Worm (Caenorhabditis elegans): ENCODE results near the gene srv-5.

srv-5 gene

ce11 chrX:4209131-4209530 lies 43.0 kb upstream of the srv-5 start (continued):
- TF ChIP-seq dpl-1 (GFP tag; optimal IDR thresholded peaks at IDR 0.05): no peak
- peak; percentile 95 for TF ChIP-seq zfh-2 (GFP tag; conservative IDR thresholded peaks at IDR 0.05)
- TF ChIP-seq sptf-2 (GFP tag; optimal IDR thresholded peaks at IDR 0.05): peak; percentile 43
- TF ChIP-seq attf-3 (GFP tag; conservative IDR thresholded peaks at IDR 0.05): 0 out of 2 replicates have a peak, but pooled peaks have one; percentile 21
- TF ChIP-seq zim-3 (tag; optimal IDR thresholded peaks at IDR 0.05): peak; percentile 71
- TF ChIP-seq him-1 (tag; optimal IDR thresholded peaks at IDR 0.05): peak; percentile 24
- peak; percentile 100 for TF ChIP-seq Y56A3A.18 (GFP tag; IDR thresholded peaks at IDR 0.05)
- peak; percentile 98 for TF ChIP-seq atf-7 (tag; optimal IDR thresholded peaks at IDR 0.05)
- peak; percentile 98 for TF ChIP-seq ZK185.1 (tag; optimal IDR thresholded peaks at IDR 0.05; ENCODE audit: poor library complexity, severe bottlenecking)
- no peak for TF ChIP-seq xnd-1 (tag; optimal IDR thresholded peaks at IDR 0.05)
- TF ChIP-seq lin-40 (tag; optimal IDR thresholded peaks at IDR 0.05): peak; percentile 100

ce11 chrX:4214643-4215042 lies 37.5 kb upstream of the srv-5 start:
- TF ChIP-seq zfh-2 (GFP tag; conservative IDR thresholded peaks at IDR 0.05): peak; percentile 72
- TF ChIP-seq B0336.3 (GFP tag; IDR thresholded peaks at IDR 0.05): no peak
- no peak for TF ChIP-seq mes-4 (tag; optimal IDR thresholded peaks at IDR 0.05)
- TF ChIP-seq T26A5.8 (tag; optimal IDR thresholded peaks at IDR 0.05): no peak
- TF ChIP-seq ztf-18 (tag; optimal IDR thresholded peaks at IDR 0.05): no peak
- peak; percentile 48; the same call in 1 of the 2 replicates for TF ChIP-seq hmg-1.2 (GFP tag; IDR thresholded peaks at IDR 0.05)
- no peak for TF ChIP-seq ztf-6 (GFP tag; IDR thresholded peaks at IDR 0.05)
- TF ChIP-seq cebp-1 (GFP tag; IDR thresholded peaks at IDR 0.05): peak; percentile 85
- peak; percentile 97 for TF ChIP-seq cebp-1 (tag; optimal IDR thresholded peaks at IDR 0.05)
- TF ChIP-seq sptf-2 (GFP tag; optimal IDR thresholded peaks at IDR 0.05): no peak
- TF ChIP-seq ztf-22 (GFP tag; optimal IDR thresholded peaks at IDR 0.05): no peak

- TF ChIP-seq hsf-1 (GFP tag; IDR thresholded peaks at IDR 0.05) (no peak), B0336.3 (GFP tag; IDR thresholded peaks at IDR 0.05) (peak; percentile 36; the same call in 1 of the 2 replicates), snpc-3.4 (tag; optimal IDR thresholded peaks at IDR 0.05) (no peak), D2030.7 (GFP tag; IDR thresholded peaks at IDR 0.05) (no peak), madf-8 (GFP tag; conservative IDR thresholded peaks at IDR 0.05) (no peak), hlh-12 (tag; optimal IDR thresholded peaks at IDR 0.05) (no peak), fkh-3 (tag; optimal IDR thresholded peaks at IDR 0.05) (no peak), lin-54 (GFP tag; optimal IDR thresholded peaks at IDR 0.05) (no peak), nfya-2 (GFP tag; IDR thresholded peaks at IDR 0.05) (no peak), Y56A3A.18 (GFP tag; IDR thresholded peaks at IDR 0.05) (peak; percentile 16; the same call in 1 of the 2 replicates), sea-2 (GFP tag; IDR thresholded peaks at IDR 0.05) (no peak), dpl-1 (GFP tag; optimal IDR thresholded peaks at IDR 0.05) (no peak), tbp1 (GFP tag; optimal IDR thresholded peaks at IDR 0.05) (no peak), aptf-2 (GFP tag; conservative IDR thresholded peaks at IDR 0.05) (no peak), nfyb-1 (GFP tag; IDR thresholded peaks at IDR 0.05) (no peak), attf-3 (GFP tag; conservative IDR thresholded peaks at IDR 0.05) (no peak), dox-1 (GFP tag; IDR thresholded peaks at IDR 0.05) (0 out of 2 replicates have a peak, but pooled peaks have one; percentile 15), F37B4.10 (GFP tag; IDR thresholded peaks at IDR 0.05) (no peak), nhr-80 (tag; optimal IDR thresholded peaks at IDR 0.05) (peak; percentile 84), lin-40 (tag; optimal IDR thresholded peaks at IDR 0.05) (peak; percentile 29), bed-2 (GFP tag; IDR thresholded peaks at IDR 0.05) (no peak), ceh-79 (tag; optimal IDR thresholded peaks at IDR 0.05) (no peak), unc-130 (GFP tag; optimal IDR thresholded peaks at IDR 0.05) (no peak), let-607 (tag; optimal IDR thresholded peaks at IDR 0.05) (peak in 1 of 2 experiments; percentile 33), ztf-3 (GFP tag; optimal IDR thresholded peaks at IDR 0.05) (no peak), ceh-40 (GFP tag; IDR thresholded peaks at IDR 0.05) (no peak), pbrm-1 (GFP tag; IDR thresholded peaks at IDR 0.05) (no peak), mxl-1 (tag; optimal IDR thresholded peaks at IDR 0.05) (no peak), F55B11.4 (tag; optimal IDR thresholded peaks at IDR 0.05; ENCODE audit: borderline replicate concordance, insufficient read depth) (no peak), cebp-1 (GFP tag; IDR thresholded peaks at IDR 0.05) (no peak), cebp-1 (tag; optimal IDR thresholded peaks at IDR 0.05) (peak; percentile 11), F33H1.4 (GFP tag; IDR thresholded peaks at IDR 0.05) (no peak)
Measured at ce11 chrX:4215500-4216107, 36.5 kb upstream of the srv-5 start.
